Worm (Caenorhabditis elegans) whole organism, L3 larva: ENCODE results near the gene str-19.

Source experiments
- ZK546.5 ChIP-seq: sonication (generic microtip); optimal IDR thresholded peaks from 2 replicates; lab custom pipeline; 2017; ENCODE audit warnings: missing biosample characterization, missing genetic modification characterization
- aly-2 ChIP-seq: fragments of 150-350 bp; optimal IDR thresholded peaks from 2 replicates; lab custom pipeline; 2014; ENCODE audit warnings: missing biosample characterization, missing genetic modification characterization
- ama-1 ChIP-seq: fragments of 150-350 bp; optimal IDR thresholded peaks from 2 replicates; lab custom pipeline; 2018
- ceh-16 ChIP-seq: sonication (generic microtip); optimal IDR thresholded peaks from 2 replicates; lab custom pipeline; 2017; ENCODE audit warnings: missing biosample characterization, missing genetic modification characterization
- ceh-28 ChIP-seq: fragments of 150-350 bp; optimal IDR thresholded peaks from 2 replicates; lab custom pipeline; 2014; ENCODE audit warnings: missing biosample characterization, missing genetic modification reagents, missing genetic modification characterization
- ceh-82 ChIP-seq: fragments of 150-350 bp; optimal IDR thresholded peaks from 2 replicates; lab custom pipeline; 2014; ENCODE audit warnings: missing biosample characterization, missing genetic modification characterization
- ceh-9 ChIP-seq: sonication (generic microtip); optimal IDR thresholded peaks from 2 replicates; lab custom pipeline; 2018; ENCODE audit warnings: missing biosample characterization, missing genetic modification characterization
- daf-12 ChIP-seq: fragments of 150-350 bp; optimal IDR thresholded peaks from 2 replicates; lab custom pipeline; 2014; ENCODE audit warnings: missing biosample characterization, missing genetic modification reagents, missing genetic modification characterization
- egl-27 ChIP-seq: sonication (generic microtip); optimal IDR thresholded peaks from 4 replicates; lab custom pipeline; 2017; ENCODE audit warnings: missing biosample characterization, missing genetic modification reagents, missing genetic modification characterization
- egl-5 ChIP-seq: fragments of 150-350 bp; optimal IDR thresholded peaks from 2 replicates; lab custom pipeline; 2017; ENCODE audit warnings: missing biosample characterization, missing genetic modification reagents, missing genetic modification characterization, inconsistent platforms
- elt-1 ChIP-seq: fragments of 150-350 bp; optimal IDR thresholded peaks from 2 replicates; lab custom pipeline; 2014; ENCODE audit warnings: missing biosample characterization, missing genetic modification characterization
- elt-2 ChIP-seq: sonication (generic microtip); optimal IDR thresholded peaks from 2 replicates; lab custom pipeline; 2016; ENCODE audit warnings: missing genetic modification reagents, mild to moderate bottlenecking, missing genetic modification characterization, missing compliant biosample characterization
- fkh-10 ChIP-seq: sonication (generic microtip); optimal IDR thresholded peaks from 2 replicates; lab custom pipeline; 2017; ENCODE audit warnings: missing biosample characterization, missing genetic modification reagents, missing genetic modification characterization
- fkh-2 ChIP-seq: fragments of 150-350 bp; optimal IDR thresholded peaks from 2 replicates; lab custom pipeline; 2014; ENCODE audit warnings: missing biosample characterization, missing genetic modification reagents, missing genetic modification characterization
- fos-1 ChIP-seq: fragments of 150-350 bp; optimal IDR thresholded peaks from 2 replicates; lab custom pipeline; 2014; ENCODE audit warnings: missing biosample characterization, missing genetic modification characterization
- lin-15B ChIP-seq: fragments of 150-350 bp; optimal IDR thresholded peaks from 2 replicates; lab custom pipeline; 2014; ENCODE audit warnings: missing biosample characterization, missing genetic modification characterization
- lsy-12 ChIP-seq: sonication (generic microtip); optimal IDR thresholded peaks from 2 replicates; lab custom pipeline; 2016; ENCODE audit warnings: mild to moderate bottlenecking, missing genetic modification characterization, missing compliant biosample characterization
- mml-1 ChIP-seq: fragments of 150-350 bp; sonication (generic microtip); optimal IDR thresholded peaks from 3 replicates; lab custom pipeline; 2014; ENCODE audit warnings: missing biosample characterization, missing genetic modification characterization
- nfya-1 ChIP-seq: sonication (generic microtip); optimal IDR thresholded peaks from 2 replicates; lab custom pipeline; 2017; ENCODE audit warnings: missing genetic modification characterization, mild to moderate bottlenecking, missing compliant biosample characterization, antibody characterized with exemption, moderate library complexity; ENCODE audit not compliant: insufficient read depth
- nhr-11 ChIP-seq: fragments of 150-350 bp; optimal IDR thresholded peaks from 2 replicates; lab custom pipeline; 2014; ENCODE audit warnings: missing biosample characterization, missing genetic modification characterization
- nhr-237 ChIP-seq: fragments of 150-350 bp; optimal IDR thresholded peaks from 2 replicates; lab custom pipeline; 2014; ENCODE audit warnings: missing biosample characterization, missing genetic modification characterization
- nhr-28 ChIP-seq: fragments of 150-350 bp; optimal IDR thresholded peaks from 2 replicates; lab custom pipeline; 2014; ENCODE audit warnings: missing biosample characterization, missing genetic modification characterization
- nhr-67 ChIP-seq: fragments of 150-350 bp; optimal IDR thresholded peaks from 2 replicates; lab custom pipeline; 2014; ENCODE audit warnings: missing biosample characterization, missing genetic modification characterization
- nhr-76 ChIP-seq: fragments of 150-350 bp; sonication (generic microtip); optimal IDR thresholded peaks from 5 replicates; lab custom pipeline; 2014; ENCODE audit warnings: missing biosample characterization, missing genetic modification characterization
- nhr-77 ChIP-seq: fragments of 150-350 bp; optimal IDR thresholded peaks from 2 replicates; lab custom pipeline; 2014; ENCODE audit warnings: missing biosample characterization, missing genetic modification characterization
- pha-4 ChIP-seq: fragments of 150-350 bp; optimal IDR thresholded peaks from 2 replicates; lab custom pipeline; 2014; ENCODE audit warnings: missing biosample characterization, missing genetic modification reagents, missing genetic modification characterization
- pqm-1 ChIP-seq: fragments of 150-350 bp; optimal IDR thresholded peaks from 2 replicates; lab custom pipeline; 2017; ENCODE audit warnings: missing biosample characterization, missing genetic modification characterization, inconsistent platforms
- sea-2 ChIP-seq: fragments of 150-350 bp; sonication (generic microtip); optimal IDR thresholded peaks from 4 replicates; lab custom pipeline; 2014; ENCODE audit warnings: missing biosample characterization, missing genetic modification reagents, missing genetic modification characterization
- tbx-2 ChIP-seq: sonication (generic microtip); optimal IDR thresholded peaks from 2 replicates; lab custom pipeline; 2016; ENCODE audit warnings: mild to moderate bottlenecking, missing genetic modification characterization, missing compliant biosample characterization
- unc-39 ChIP-seq: sonication (generic microtip); optimal IDR thresholded peaks from 4 replicates; lab custom pipeline; 2017; ENCODE audit warnings: missing biosample characterization, missing genetic modification characterization
- unc-62 ChIP-seq: fragments of 150-350 bp; sonication (generic microtip); optimal IDR thresholded peaks from 4 replicates; lab custom pipeline; 2014; ENCODE audit warnings: missing biosample characterization, missing genetic modification reagents, missing genetic modification characterization
- zag-1 ChIP-seq: fragments of 150-350 bp; optimal IDR thresholded peaks from 2 replicates; lab custom pipeline; 2014; ENCODE audit warnings: missing biosample characterization, missing genetic modification characterization
- ztf-11 ChIP-seq: fragments of 150-350 bp; optimal IDR thresholded peaks from 2 replicates; lab custom pipeline; 2014; ENCODE audit warnings: missing biosample characterization, missing genetic modification characterization
- ztf-4 ChIP-seq: fragments of 150-350 bp; optimal IDR thresholded peaks from 2 replicates; lab custom pipeline; 2014; ENCODE audit warnings: missing biosample characterization, missing genetic modification characterization

str-19 gene

DNA sequence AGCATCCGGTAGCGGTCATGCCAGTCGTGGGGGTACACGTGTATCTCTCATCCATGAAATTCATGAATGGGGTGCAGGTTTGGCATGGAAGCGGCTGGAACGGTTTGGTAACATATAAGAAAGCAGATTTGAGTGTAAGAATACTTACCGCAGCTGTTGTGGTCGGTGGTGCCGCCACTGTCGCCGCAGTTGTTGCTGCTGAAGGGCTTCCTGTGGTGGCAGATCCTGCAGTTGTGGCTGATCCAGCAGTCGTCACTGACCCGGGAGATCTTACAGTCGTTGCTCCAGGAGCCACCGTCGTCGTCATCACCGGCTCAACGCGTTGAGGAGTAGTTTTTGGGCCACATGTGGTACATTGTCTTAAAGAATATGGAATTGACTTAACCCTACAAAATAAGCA lies 11.2 kb downstream of the str-19 start:
- TF ChIP-seq lin-15B (tag; lab: Kevin White, UChicago) (no peak), ceh-28 (tag; lab: Kevin White, UChicago) (no peak), ztf-4 (tag; lab: Kevin White, UChicago) (no peak), ceh-9 (tag; lab: Kevin White, UChicago) (no peak), fkh-2 (tag; lab: Kevin White, UChicago) (no peak), zag-1 (tag; lab: Kevin White, UChicago) (no peak), nhr-28 (tag; lab: Kevin White, UChicago) (no peak)

DNA sequence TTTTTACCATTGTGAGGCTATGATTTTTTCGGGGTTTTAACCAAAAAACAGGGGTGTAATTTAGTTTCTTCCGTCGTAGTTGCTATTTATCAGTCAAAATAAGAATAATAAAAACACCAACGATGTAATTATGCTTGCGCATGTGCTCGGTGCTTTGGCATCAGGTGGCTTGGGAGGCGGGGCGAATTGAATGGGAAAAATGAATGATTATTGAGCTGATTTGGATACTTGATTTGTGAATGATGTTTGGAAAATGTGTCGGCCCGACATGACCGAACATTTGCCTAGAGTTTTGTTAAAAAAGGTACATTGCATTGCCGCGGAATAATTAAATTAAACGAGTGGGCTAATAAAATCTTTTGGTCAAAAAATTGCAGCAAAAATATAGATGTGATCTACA lies 12.1 kb downstream of the str-19 start, which contains the start of gene str-38:
str-38 (minus strand) TSS at position 101 of the 400 bp plus-strand sequence.
- TF ChIP-seq nhr-11 (tag; lab: Kevin White, UChicago) = no peak
- TF ChIP-seq daf-12 (tag; lab: Kevin White, UChicago) = no peak
- TF ChIP-seq fkh-10 = no peak
- TF ChIP-seq ama-1 (lab: Kevin White, UChicago) = no peak
- no peak for TF ChIP-seq tbx-2 (tag; lab: Kevin White, UChicago)
- no peak for TF ChIP-seq mml-1 (tag; lab: Kevin White, UChicago)
- no peak for TF ChIP-seq pha-4 (tag; lab: Kevin White, UChicago)
- no peak for TF ChIP-seq nhr-76 (tag; lab: Kevin White, UChicago)
- no peak for TF ChIP-seq fkh-2 (tag; lab: Kevin White, UChicago)
- TF ChIP-seq ztf-11 (tag; lab: Kevin White, UChicago) = no peak

DNA sequence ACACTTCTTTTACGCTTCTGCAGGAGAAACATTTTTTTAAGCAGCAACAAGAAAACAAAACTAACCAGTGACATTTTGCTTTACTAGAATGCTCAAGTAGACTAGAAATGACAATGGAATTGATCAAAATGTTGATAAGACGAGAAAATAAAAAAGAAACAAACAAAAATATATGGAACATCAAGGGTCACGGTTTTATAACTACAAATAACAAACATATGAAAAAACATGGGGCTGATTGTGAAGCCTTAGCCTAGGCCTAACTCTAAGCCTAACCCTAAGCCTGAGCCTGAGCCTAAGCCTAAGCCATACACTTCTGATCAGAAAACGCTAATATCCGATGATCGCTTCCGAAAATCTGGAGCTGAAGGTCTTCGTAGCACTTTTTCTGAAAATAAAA lies 13.8 kb downstream of the str-19 start, which contains the start of gene Y6E2A.10:
Y6E2A.10 (minus strand) TSS at position 101 of the 400 bp plus-strand sequence.
- no peak for TF ChIP-seq ceh-28 (tag; lab: Kevin White, UChicago)
- no peak for TF ChIP-seq nhr-77 (tag; lab: Kevin White, UChicago)
- no peak for TF ChIP-seq ztf-11 (tag; lab: Kevin White, UChicago)
- TF ChIP-seq mml-1 (tag; lab: Kevin White, UChicago) = no peak
- no peak for TF ChIP-seq ceh-82 (tag; lab: Kevin White, UChicago)
- no peak for TF ChIP-seq nhr-67 (tag; lab: Kevin White, UChicago)

DNA sequence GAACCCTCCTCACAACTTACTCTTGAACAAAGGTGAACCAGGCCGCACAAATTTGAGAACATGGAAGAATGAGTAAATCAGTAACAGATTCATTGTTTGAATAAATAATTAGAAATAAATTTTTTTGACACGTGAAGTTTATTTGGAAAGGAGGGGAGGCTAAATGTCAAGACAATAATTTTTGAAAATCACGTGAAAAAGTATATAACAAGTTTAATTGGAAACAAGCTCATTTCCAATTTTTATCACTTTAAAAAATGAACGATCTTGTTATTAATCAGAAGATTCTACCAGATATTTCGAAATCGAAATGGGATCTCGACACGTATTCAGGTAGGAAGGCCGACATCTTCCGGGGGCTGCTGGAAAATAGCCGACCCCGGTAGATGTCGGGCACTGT lies 17.7 kb downstream of the str-19 start, which contains the start of the genes irld-57 and sfxn-1.3:
irld-57 (minus strand) TSS at position 101 of the 400 bp plus-strand sequence.
sfxn-1.3 (plus strand) TSS at position 232 of the 400 bp plus-strand sequence.
- no peak for TF ChIP-seq ceh-82 (tag; lab: Kevin White, UChicago)

DNA sequence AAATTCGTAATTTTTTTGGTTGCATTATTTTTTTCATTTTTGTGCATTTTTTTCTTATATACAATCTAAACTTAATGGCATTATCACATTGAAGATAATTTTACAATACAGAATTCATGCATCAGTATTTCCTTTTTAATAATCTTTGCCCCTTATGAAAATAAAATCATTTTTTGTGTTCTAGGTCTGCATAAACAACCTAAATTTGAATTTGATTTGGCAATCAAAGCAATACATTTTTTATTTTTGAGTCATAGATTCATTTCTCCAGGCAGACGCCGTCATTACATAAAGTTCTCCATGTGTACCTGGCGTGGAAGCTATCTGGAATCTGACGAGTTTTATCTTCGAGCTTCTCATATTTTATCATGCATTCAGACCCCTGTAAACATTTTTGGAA lies 22.4 kb downstream of the str-19 start, which contains the start of gene srh-140:
srh-140 (plus strand) TSS at position 301 of the 400 bp plus-strand sequence.
- TF ChIP-seq sea-2 (GFP tag; lab: Kevin White, UChicago) (no peak), nhr-28 (tag; lab: Kevin White, UChicago) (no peak), ZK546.5 (no peak), pha-4 (tag; lab: Kevin White, UChicago) (no peak), elt-2 (tag; lab: Kevin White, UChicago) (no peak), nhr-76 (tag; lab: Kevin White, UChicago) (no peak), unc-62 (GFP tag; lab: Kevin White, UChicago) (no peak)

DNA sequence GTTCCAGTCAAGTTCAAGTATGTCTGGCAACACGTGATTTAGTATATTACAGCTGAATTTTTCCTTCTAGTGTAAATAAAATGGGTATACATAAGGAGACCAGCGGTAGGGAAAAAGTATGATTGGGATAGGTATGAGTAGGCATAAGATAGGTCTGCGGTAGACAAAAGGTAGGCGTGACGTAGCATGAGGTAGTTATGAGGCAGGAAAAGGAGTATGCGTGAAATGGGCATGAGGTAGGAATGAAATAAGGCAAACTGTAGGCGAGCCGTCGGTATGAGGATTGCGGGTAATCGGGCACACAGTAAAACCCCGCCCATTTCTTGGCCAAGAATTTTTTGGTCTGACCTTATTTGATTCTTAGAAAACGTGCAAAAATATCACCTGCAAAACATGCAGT lies 22.8 kb downstream of the str-19 start:
- TF ChIP-seq lsy-12 (no peak), egl-5 (tag; lab: Kevin White, UChicago) (no peak), ztf-4 (tag; lab: Kevin White, UChicago) (no peak), nhr-28 (tag; lab: Kevin White, UChicago) (no peak), fos-1 (no peak), nfya-1 (tag; lab: Kevin White, UChicago) (no peak), nhr-237 (tag; lab: Kevin White, UChicago) (no peak), tbx-2 (tag; lab: Kevin White, UChicago) (no peak), ceh-28 (tag; lab: Kevin White, UChicago) (no peak), elt-1 (no peak), ceh-9 (tag; lab: Kevin White, UChicago) (no peak), egl-27 (no peak), unc-39 (tag; lab: Kevin White, UChicago) (no peak), nhr-76 (tag; lab: Kevin White, UChicago) (no peak), aly-2 (tag; lab: Kevin White, UChicago) (no peak), ZK546.5 (no peak), ceh-16 (tag; lab: Kevin White, UChicago) (no peak), pqm-1 (tag; lab: Kevin White, UChicago) (no peak)
